Fruit fly (Drosophila melanogaster) whole organism, embryonic: ENCODE measurements around the gene CheA29a.
A peak's percentile ranks its signal among the peaks of the same experiment; 100 is the strongest.

ENCODE experiments used
- Aef1 ChIP-seq: fragments of 200-800 bp; sonication (Bioruptor generic); IDR thresholded peaks from 3 replicates; pipeline ENCODE4 v1.3.6; 2022; ENCODE audit warnings: missing biosample characterization, missing genetic modification characterization
- Bteb2 ChIP-seq: fragments of 200-800 bp; sonication (Bioruptor generic); optimal IDR thresholded peaks from 2 replicates; lab custom pipeline; 2016; ENCODE audit warnings: missing biosample characterization, missing genetic modification characterization
- CG10366 ChIP-seq: fragments of 200-800 bp; sonication (Bioruptor generic); IDR thresholded peaks from 2 replicates; pipeline ENCODE4 v1.3.6; 2022; ENCODE audit warnings: missing biosample characterization, missing genetic modification characterization
- CG10654 ChIP-seq: fragments of 200-800 bp; sonication (Bioruptor generic); optimal IDR thresholded peaks from 2 replicates; lab custom pipeline; 2016; ENCODE audit warnings: missing biosample characterization, missing genetic modification characterization
- CG10959 ChIP-seq: fragments of 200-800 bp; sonication (Bioruptor generic); IDR thresholded peaks from 2 replicates; pipeline ENCODE4 v1.3.6; 2022; ENCODE audit warnings: missing biosample characterization, missing genetic modification characterization
- CG11398 ChIP-seq: fragments of 200-800 bp; sonication (Bioruptor generic); optimal IDR thresholded peaks from 2 replicates; lab custom pipeline; 2016; ENCODE audit warnings: missing biosample characterization, missing genetic modification characterization
- CG11456 ChIP-seq: fragments of 200-800 bp; sonication (Bioruptor generic); IDR thresholded peaks from 3 replicates; pipeline ENCODE4 v1.3.6; 2022; ENCODE audit warnings: missing biosample characterization, missing genetic modification characterization
- CG12942 ChIP-seq: fragments of 200-800 bp; sonication (Bioruptor generic); optimal IDR thresholded peaks from 3 replicates; lab custom pipeline; 2016; ENCODE audit warnings: missing biosample characterization, missing genetic modification characterization
- CG14014 ChIP-seq: fragments of 200-800 bp; sonication (Bioruptor generic); IDR thresholded peaks from 2 replicates; pipeline ENCODE4 v1.3.6; 2022; ENCODE audit warnings: missing biosample characterization, missing genetic modification characterization
- CG14667 ChIP-seq: fragments of 200-800 bp; sonication (Bioruptor generic); IDR thresholded peaks from 2 replicates; pipeline ENCODE4 v1.3.6; 2022; ENCODE audit warnings: missing biosample characterization, missing genetic modification characterization
- CG17359 ChIP-seq: fragments of 200-800 bp; sonication (Bioruptor generic); optimal IDR thresholded peaks from 3 replicates; lab custom pipeline; 2018; ENCODE audit warnings: missing biosample characterization, mild to moderate bottlenecking, missing genetic modification characterization, moderate library complexity
- CG17802 ChIP-seq: fragments of 200-800 bp; sonication (Bioruptor generic); optimal IDR thresholded peaks from 2 replicates; lab custom pipeline; 2018; ENCODE audit warnings: missing biosample characterization, mild to moderate bottlenecking, missing genetic modification characterization, moderate library complexity
- CG2875 ChIP-seq: fragments of 200-800 bp; sonication (Bioruptor generic); optimal IDR thresholded peaks from 2 replicates; lab custom pipeline; 2017; ENCODE audit warnings: missing biosample characterization, mild to moderate bottlenecking, missing genetic modification characterization, missing genetic modification reagents
- CG3163 ChIP-seq: fragments of 200-800 bp; sonication (Bioruptor generic); optimal IDR thresholded peaks from 3 replicates; lab custom pipeline; 2016; ENCODE audit warnings: missing biosample characterization, missing genetic modification characterization
- CG42726 ChIP-seq: fragments of 200-800 bp; sonication (Bioruptor generic); IDR thresholded peaks from 2 replicates; pipeline ENCODE4 v1.3.6; 2022; ENCODE audit warnings: missing biosample characterization, missing genetic modification characterization; ENCODE audit not compliant: partially characterized antibody
- CG7556 ChIP-seq: fragments of 200-800 bp; sonication (Bioruptor generic); optimal IDR thresholded peaks from 2 replicates; lab custom pipeline; 2017; ENCODE audit warnings: missing biosample characterization, mild to moderate bottlenecking, missing genetic modification characterization
- CG8290 ChIP-seq, 3 experiments: fragments of 200-800 bp; sonication (Bioruptor generic); optimal IDR thresholded peaks; 2 replicates each; lab custom pipeline; 2016 to 2019; ENCODE audit warnings: missing biosample characterization in 3 of 3, missing genetic modification characterization in 3 of 3, mild to moderate bottlenecking in 2 of 3, moderate library complexity in 1 of 3
- CG8944 ChIP-seq: fragments of 200-800 bp; sonication (Bioruptor generic); optimal IDR thresholded peaks from 3 replicates; lab custom pipeline; 2016; ENCODE audit warnings: missing biosample characterization, missing genetic modification characterization
- CG9817 ChIP-seq: fragments of 200-800 bp; sonication (Bioruptor generic); optimal IDR thresholded peaks from 2 replicates; lab custom pipeline; 2018; ENCODE audit warnings: missing biosample characterization, mild to moderate bottlenecking, missing genetic modification characterization, moderate library complexity
- Camta ChIP-seq: fragments of 200-800 bp; sonication (Bioruptor generic); optimal IDR thresholded peaks from 2 replicates; lab custom pipeline; 2016; ENCODE audit warnings: missing biosample characterization, missing genetic modification characterization
- Dad ChIP-seq: fragments of 200-800 bp; sonication (Bioruptor generic); optimal IDR thresholded peaks from 3 replicates; lab custom pipeline; 2016; ENCODE audit warnings: missing biosample characterization, missing genetic modification characterization
- Dbx ChIP-seq: fragments of 200-800 bp; sonication (Bioruptor generic); IDR thresholded peaks from 3 replicates; pipeline ENCODE4 v1.3.6; 2022; ENCODE audit warnings: missing biosample characterization, missing genetic modification characterization
- Dfd ChIP-seq, 2 experiments: fragments of >200 bp; optimal IDR thresholded peaks; 2 replicates each; lab custom pipeline; 2017; ENCODE audit warnings: missing biosample characterization in 2 of 2, missing genetic modification characterization in 2 of 2
- E2f2 ChIP-seq: fragments of 200-800 bp; sonication (Bioruptor generic); IDR thresholded peaks from 2 replicates; pipeline ENCODE4 v1.3.6; 2022; ENCODE audit warnings: missing biosample characterization, missing genetic modification characterization
- Ets97D ChIP-seq: fragments of 200-800 bp; sonication (Bioruptor generic); optimal IDR thresholded peaks from 3 replicates; lab custom pipeline; 2016; ENCODE audit warnings: missing biosample characterization, missing genetic modification characterization
- HLH54F ChIP-seq: fragments of 200-800 bp; sonication (Bioruptor generic); optimal IDR thresholded peaks from 3 replicates; lab custom pipeline; 2016; ENCODE audit warnings: missing biosample characterization, missing genetic modification characterization
- Hey ChIP-seq: fragments of 200-800 bp; sonication (Bioruptor generic); optimal IDR thresholded peaks from 3 replicates; lab custom pipeline; 2018; ENCODE audit warnings: missing biosample characterization, mild to moderate bottlenecking, missing genetic modification characterization
- Hr3 ChIP-seq: fragments of 200-800 bp; sonication (Bioruptor generic); optimal IDR thresholded peaks from 3 replicates; lab custom pipeline; 2016; ENCODE audit warnings: missing biosample characterization, missing genetic modification characterization
- MESR4 ChIP-seq: fragments of 200-800 bp; sonication (Bioruptor generic); optimal IDR thresholded peaks from 2 replicates; lab custom pipeline; 2018; ENCODE audit warnings: missing biosample characterization, mild to moderate bottlenecking, missing genetic modification characterization, moderate library complexity
- NC2β ChIP-seq: fragments of 200-800 bp; sonication (Bioruptor generic); optimal IDR thresholded peaks from 2 replicates; lab custom pipeline; 2016; ENCODE audit warnings: missing biosample characterization, missing genetic modification characterization
- NfI ChIP-seq: fragments of 200-800 bp; sonication (Bioruptor generic); optimal IDR thresholded peaks from 3 replicates; lab custom pipeline; 2018; ENCODE audit warnings: missing biosample characterization, mild to moderate bottlenecking, missing genetic modification characterization, moderate library complexity
- Opbp ChIP-seq: fragments of 200-800 bp; sonication (Bioruptor generic); IDR thresholded peaks from 3 replicates; pipeline ENCODE4 v1.3.6; 2022; ENCODE audit warnings: missing biosample characterization, missing genetic modification characterization; ENCODE audit not compliant: partially characterized antibody
- Pdp1 ChIP-seq, 2 experiments: fragments of 200-800 bp; sonication (Bioruptor generic); optimal IDR thresholded peaks; 3 replicates each; lab custom pipeline; 2016; ENCODE audit warnings: missing biosample characterization in 2 of 2, missing genetic modification characterization in 2 of 2, mild to moderate bottlenecking in 1 of 2, moderate library complexity in 1 of 2
- Xrp1 ChIP-seq: fragments of 200-800 bp; sonication (Bioruptor generic); IDR thresholded peaks from 2 replicates; pipeline ENCODE4 v1.3.6; 2022; ENCODE audit warnings: missing biosample characterization, missing genetic modification characterization
- bab2 ChIP-seq: fragments of 200-800 bp; sonication (Bioruptor generic); optimal IDR thresholded peaks from 2 replicates; lab custom pipeline; 2016; ENCODE audit warnings: missing biosample characterization, missing genetic modification characterization
- cg ChIP-seq: fragments of 200-800 bp; sonication (Bioruptor generic); optimal IDR thresholded peaks from 3 replicates; lab custom pipeline; 2019; ENCODE audit warnings: missing biosample characterization, mild to moderate bottlenecking, missing genetic modification characterization, moderate library complexity
- ci ChIP-seq: fragments of 200-800 bp; sonication (Bioruptor generic); IDR thresholded peaks from 3 replicates; pipeline ENCODE4 v1.3.6; 2022; ENCODE audit warnings: missing biosample characterization, missing genetic modification characterization
- dm ChIP-seq: fragments of 200-800 bp; sonication (Bioruptor generic); optimal IDR thresholded peaks from 3 replicates; lab custom pipeline; 2016; ENCODE audit warnings: missing biosample characterization, missing genetic modification characterization
- dpn ChIP-seq, 2 experiments: fragments of 200-800 bp; sonication (Bioruptor generic); optimal IDR thresholded peaks; 3 replicates each; lab custom pipeline; 2016; ENCODE audit warnings: missing biosample characterization in 2 of 2, missing genetic modification characterization in 2 of 2
- dysf ChIP-seq: fragments of 200-800 bp; sonication (Bioruptor generic); IDR thresholded peaks from 3 replicates; pipeline ENCODE4 v1.3.6; 2022; ENCODE audit warnings: missing biosample characterization, missing genetic modification characterization
- ems ChIP-seq: fragments of 200-800 bp; sonication (Bioruptor generic); optimal IDR thresholded peaks from 3 replicates; lab custom pipeline; 2016; ENCODE audit warnings: missing biosample characterization, missing genetic modification characterization
- ken ChIP-seq: fragments of 200-800 bp; sonication (Bioruptor generic); IDR thresholded peaks from 3 replicates; pipeline ENCODE4 v1.3.6; 2022; ENCODE audit warnings: missing biosample characterization, missing genetic modification characterization
- knrl ChIP-seq: fragments of 200-800 bp; sonication (Bioruptor generic); IDR thresholded peaks from 3 replicates; pipeline ENCODE4 v1.3.6; 2022; ENCODE audit warnings: missing biosample characterization, missing genetic modification characterization; ENCODE audit not compliant: partially characterized antibody
- maf-S ChIP-seq: fragments of 200-800 bp; sonication (Bioruptor generic); optimal IDR thresholded peaks from 2 replicates; lab custom pipeline; 2016; ENCODE audit warnings: missing biosample characterization, missing genetic modification characterization
- pho ChIP-seq: fragments of 200-800 bp; sonication (Bioruptor generic); optimal IDR thresholded peaks from 2 replicates; lab custom pipeline; 2016; ENCODE audit warnings: missing biosample characterization, missing genetic modification characterization
- slbo ChIP-seq: fragments of 200-800 bp; sonication (Bioruptor generic); IDR thresholded peaks from 2 replicates; pipeline ENCODE4 v1.3.6; 2022; ENCODE audit warnings: missing biosample characterization, missing genetic modification characterization
- so ChIP-seq: fragments of 200-800 bp; sonication (Bioruptor generic); IDR thresholded peaks from 3 replicates; pipeline ENCODE4 v1.3.6; 2022; ENCODE audit warnings: missing biosample characterization, missing genetic modification characterization
- ssp ChIP-seq: fragments of 200-800 bp; sonication (Bioruptor generic); IDR thresholded peaks from 2 replicates; pipeline ENCODE4 v1.3.6; 2022; ENCODE audit warnings: missing biosample characterization, missing genetic modification characterization
- stwl ChIP-seq: fragments of 200-800 bp; sonication (Bioruptor generic); optimal IDR thresholded peaks from 3 replicates; lab custom pipeline; 2018; ENCODE audit warnings: missing biosample characterization, mild to moderate bottlenecking, missing genetic modification characterization, moderate library complexity
- zf30C ChIP-seq: fragments of 200-800 bp; sonication (Bioruptor generic); optimal IDR thresholded peaks from 3 replicates; lab custom pipeline; 2018; ENCODE audit warnings: missing biosample characterization, mild to moderate bottlenecking, missing genetic modification characterization

The CheA29a gene

dm6 chr2L:8488735-8489134 is 11.6 kb downstream of the CheA29a start, which contains the start of gene CG13088 (continued):
- no peak for TF ChIP-seq zf30C (GFP tag; lab: Kevin White, UChicago)
- peak; percentile 2 for TF ChIP-seq CG11398
- TF ChIP-seq CG3163 (GFP tag; lab: Kevin White, UChicago) = peak; percentile 27
- TF ChIP-seq CG42726 = peak; percentile 50; the same call in 1 of the 2 replicates
- peak; percentile 47; the same call in 1 of the 3 replicates for TF ChIP-seq CG11456 (GFP tag; lab: Robert Waterston, UW)
- TF ChIP-seq Dfd (GFP tag; optimal IDR thresholded peaks at IDR 0.05; lab: Kevin White, UChicago) = peak in 1 of 2 experiments; percentile 5
- TF ChIP-seq cg (GFP tag; lab: Kevin White, UChicago) = no peak
- TF ChIP-seq CG17359 (tag; lab: Kevin White, UChicago) = peak; percentile 18
- peak; percentile 39; the same call in 1 of the 3 replicates for TF ChIP-seq ken (GFP tag; lab: Robert Waterston, UW)
- peak; percentile 35 for TF ChIP-seq Bteb2 (GFP tag; lab: Kevin White, UChicago)
- TF ChIP-seq Hr3 (GFP tag; lab: Kevin White, UChicago) = peak; percentile 14
- TF ChIP-seq Aef1 = peak; percentile 38; the same call in 1 of the 3 replicates
- peak; percentile 60; the same call in 1 of the 2 replicates for TF ChIP-seq slbo
- peak; percentile 96 for TF ChIP-seq E2f2 (GFP tag; lab: Robert Waterston, UW)
- TF ChIP-seq MESR4 (GFP tag; lab: Kevin White, UChicago) = peak; percentile 39
- no peak for TF ChIP-seq ssp (GFP tag; lab: Robert Waterston, UW)
- no peak for TF ChIP-seq dysf (GFP tag; lab: Robert Waterston, UW)
- TF ChIP-seq CG7556 (GFP tag; lab: Kevin White, UChicago) = no peak
- TF ChIP-seq so (GFP tag; lab: Robert Waterston, UW) = no peak
- peak; percentile 28 for TF ChIP-seq maf-S (GFP tag; lab: Kevin White, UChicago)
- TF ChIP-seq Opbp (GFP tag; lab: Robert Waterston, UW) = peak; percentile 66; the same call in 2 of the 3 replicates
- TF ChIP-seq Camta = peak; percentile 19
- peak; percentile 93 for TF ChIP-seq stwl (tag; lab: Kevin White, UChicago)
- TF ChIP-seq NfI (GFP tag; lab: Kevin White, UChicago) = peak; percentile 55
- TF ChIP-seq CG9817 (tag; lab: Kevin White, UChicago) = peak; percentile 34
- peak in 1 of 2 experiments; percentile 34 for TF ChIP-seq Pdp1 (GFP tag; optimal IDR thresholded peaks at IDR 0.05; lab: Kevin White, UChicago)
- peak; percentile 33 for TF ChIP-seq CG17802 (tag; lab: Kevin White, UChicago)
- no peak for TF ChIP-seq CG14667 (GFP tag; lab: Robert Waterston, UW)
- peak; percentile 67 for TF ChIP-seq dm (GFP tag; lab: Kevin White, UChicago)
- TF ChIP-seq pho (GFP tag; lab: Kevin White, UChicago) = peak; percentile 32
- peak; percentile 50 for TF ChIP-seq bab2 (GFP tag; lab: Kevin White, UChicago)
- peak; percentile 23 for TF ChIP-seq Dad (GFP tag; lab: Kevin White, UChicago)
- 0 out of 3 replicates have a peak, but pooled peaks have one; percentile 21 for TF ChIP-seq Dbx
- peak; percentile 10 for TF ChIP-seq CG8944 (GFP tag; lab: Kevin White, UChicago)
- peak; percentile 64 for TF ChIP-seq Xrp1 (GFP tag; lab: Robert Waterston, UW)
- peak; percentile 20 for TF ChIP-seq CG12942 (GFP tag; lab: Kevin White, UChicago)
- TF ChIP-seq CG10959 = no peak
- TF ChIP-seq ci (GFP tag; lab: Robert Waterston, UW) = 0 out of 3 replicates have a peak, but pooled peaks have one; percentile 37
- peak; percentile 33 to 47 for TF ChIP-seq dpn (GFP tag; optimal IDR thresholded peaks at IDR 0.05; lab: Kevin White, UChicago)
- no peak for TF ChIP-seq CG10366
- TF ChIP-seq CG14014 (GFP tag; lab: Robert Waterston, UW) = peak; percentile 25; the same call in 1 of the 2 replicates
- peak; percentile 32 for TF ChIP-seq ems (GFP tag; lab: Kevin White, UChicago)
- peak; percentile 16 for TF ChIP-seq CG2875 (GFP tag; lab: Kevin White, UChicago)
- peak; percentile 85 for TF ChIP-seq Ets97D (GFP tag; lab: Kevin White, UChicago)
- TF ChIP-seq CG8290 (GFP tag; optimal IDR thresholded peaks at IDR 0.05; lab: Kevin White, UChicago) = peak; percentile 75
- TF ChIP-seq CG8290 (tag; optimal IDR thresholded peaks at IDR 0.05; lab: Kevin White, UChicago) = no peak
- TF ChIP-seq Hey (tag; lab: Kevin White, UChicago) = no peak
- peak; percentile 3 for TF ChIP-seq CG10654
- peak; percentile 55 for TF ChIP-seq HLH54F (GFP tag; lab: Kevin White, UChicago)
- peak; percentile 28; the same call in 1 of the 3 replicates for TF ChIP-seq knrl (GFP tag; lab: Robert Waterston, UW)
- peak; percentile 36 for TF ChIP-seq NC2β (GFP tag; lab: Kevin White, UChicago)
